Worm (Caenorhabditis elegans) whole organism, L1 larva: ENCODE measurements around the gene R02F11.10.

ENCODE experiments used
- C04F5.9 ChIP-seq: sonication (generic microtip); optimal IDR thresholded peaks from 2 replicates; lab custom pipeline; 2016; ENCODE audit warnings: missing genetic modification characterization, missing compliant biosample characterization
- F16B12.6 ChIP-seq: fragments of 150-350 bp; optimal IDR thresholded peaks from 2 replicates; lab custom pipeline; 2014; ENCODE audit warnings: missing biosample characterization, missing genetic modification characterization
- aha-1 ChIP-seq: fragments of 150-350 bp; optimal IDR thresholded peaks from 2 replicates; lab custom pipeline; 2014; ENCODE audit warnings: missing biosample characterization, missing genetic modification characterization
- ama-1 ChIP-seq: fragments of 150-350 bp; optimal IDR thresholded peaks from 2 replicates; lab custom pipeline; 2014
- blmp-1 ChIP-seq: fragments of 150-350 bp; optimal IDR thresholded peaks from 2 replicates; lab custom pipeline; 2014; ENCODE audit warnings: missing biosample characterization, missing genetic modification characterization
- ceh-82 ChIP-seq, 3 experiments: fragments of 150-350 bp in 1 of 3; sonication (generic microtip) in 2 of 3; optimal IDR thresholded peaks; 2 replicates each; lab custom pipeline; 2014 to 2017; ENCODE audit warnings: missing biosample characterization in 3 of 3, missing genetic modification characterization in 3 of 3
- dpl-1 ChIP-seq, 3 experiments: fragments of 150-350 bp in 2 of 3; sonication (generic microtip) in 1 of 3; optimal IDR thresholded peaks; 2 replicates each; lab custom pipeline; 2014 to 2017; ENCODE audit warnings: missing biosample characterization in 3 of 3, missing genetic modification characterization in 3 of 3, missing genetic modification reagents in 3 of 3
- dsc-1 ChIP-seq: sonication (generic microtip); optimal IDR thresholded peaks from 2 replicates; lab custom pipeline; 2016; ENCODE audit warnings: mild to moderate bottlenecking, missing genetic modification characterization, missing compliant biosample characterization
- efl-1 ChIP-seq, 4 experiments: fragments of 150-350 bp; optimal IDR thresholded peaks in 3 of 4; peaks in 1 of 4; 1 replicate in 1 of 4; 2 replicates in 3 of 4; lab custom pipeline; 2014; ENCODE audit warnings: missing biosample characterization in 2 of 4, missing genetic modification characterization in 2 of 4, missing genetic modification reagents in 2 of 4
- elt-2 ChIP-seq: sonication (generic microtip); optimal IDR thresholded peaks from 2 replicates; lab custom pipeline; 2016; ENCODE audit warnings: missing genetic modification characterization, mild to moderate bottlenecking, inconsistent platforms, missing compliant biosample characterization, missing genetic modification reagents
- elt-3 ChIP-seq, 6 experiments: fragments of 150-350 bp in 1 of 6; sonication (generic microtip); optimal IDR thresholded peaks; 2 replicates each; lab custom pipeline; 2017 to 2018; ENCODE audit warnings: missing biosample characterization in 6 of 6, missing genetic modification characterization in 6 of 6, inconsistent platforms in 1 of 6
- ets-5 ChIP-seq: fragments of 200-800 bp; sonication (Bioruptor generic); IDR thresholded peaks from 2 replicates; pipeline ENCODE4 v1.3.6; 2022; ENCODE audit warnings: missing genetic modification characterization, missing compliant biosample characterization
- fkh-10 ChIP-seq: sonication (generic microtip); optimal IDR thresholded peaks from 2 replicates; lab custom pipeline; 2017; ENCODE audit warnings: missing biosample characterization, missing genetic modification reagents, missing genetic modification characterization
- fkh-8 ChIP-seq: sonication (generic microtip); optimal IDR thresholded peaks from 2 replicates; lab custom pipeline; 2016; ENCODE audit warnings: mild to moderate bottlenecking, missing genetic modification characterization, missing compliant biosample characterization
- irx-1 ChIP-seq: sonication (generic microtip); optimal IDR thresholded peaks from 2 replicates; lab custom pipeline; 2016; ENCODE audit warnings: missing genetic modification characterization, missing compliant biosample characterization
- isw-1 ChIP-seq: fragments of 200-800 bp; sonication (Bioruptor generic); IDR thresholded peaks from 2 replicates; pipeline ENCODE4 v1.3.6; 2022; ENCODE audit warnings: missing genetic modification characterization, missing compliant biosample characterization
- lin-14 ChIP-seq: fragments of 200-800 bp; sonication (Bioruptor generic); optimal IDR thresholded peaks from 2 replicates; lab custom pipeline; 2018; ENCODE audit warnings: mild to moderate bottlenecking, missing genetic modification characterization, moderate library complexity, missing compliant biosample characterization
- lin-35 ChIP-seq, 2 experiments: fragments of 150-350 bp; optimal IDR thresholded peaks; 2 replicates each; lab custom pipeline; 2014; ENCODE audit warnings: missing biosample characterization in 2 of 2, missing genetic modification characterization in 2 of 2, missing genetic modification reagents in 2 of 2
- lsy-2 ChIP-seq, 2 experiments: fragments of 150-350 bp; optimal IDR thresholded peaks; 2 replicates each; lab custom pipeline; 2014; ENCODE audit warnings: missing biosample characterization in 2 of 2, missing genetic modification characterization in 2 of 2
- nhr-20 ChIP-seq: sonication (generic microtip); optimal IDR thresholded peaks from 2 replicates; lab custom pipeline; 2016; ENCODE audit warnings: mild to moderate bottlenecking, missing genetic modification characterization, missing compliant biosample characterization
- nhr-28 ChIP-seq: fragments of 150-350 bp; optimal IDR thresholded peaks from 2 replicates; lab custom pipeline; 2014; ENCODE audit warnings: missing biosample characterization, missing genetic modification characterization
- nhr-71 ChIP-seq: sonication (generic microtip); optimal IDR thresholded peaks from 2 replicates; lab custom pipeline; 2016; ENCODE audit warnings: mild to moderate bottlenecking, missing genetic modification characterization, moderate library complexity, missing compliant biosample characterization
- nhr-85 ChIP-seq: sonication (generic microtip); peaks from one replicate; lab custom pipeline; 2016; ENCODE audit warnings: missing genetic modification characterization, inconsistent platforms, missing compliant biosample characterization
- rnt-1 ChIP-seq: sonication (generic microtip); optimal IDR thresholded peaks from 2 replicates; lab custom pipeline; 2016; ENCODE audit warnings: mild to moderate bottlenecking, missing genetic modification characterization, moderate library complexity, missing compliant biosample characterization
- skn-1 ChIP-seq: fragments of 150-350 bp; optimal IDR thresholded peaks from 2 replicates; lab custom pipeline; 2014; ENCODE audit warnings: missing biosample characterization, missing genetic modification characterization
- snu-23 ChIP-seq: sonication (generic microtip); optimal IDR thresholded peaks from 2 replicates; lab custom pipeline; 2016; ENCODE audit warnings: missing genetic modification characterization, missing compliant biosample characterization
- sup-37 ChIP-seq: fragments of 200-800 bp; sonication (Bioruptor generic); optimal IDR thresholded peaks from 2 replicates; lab custom pipeline; 2018; ENCODE audit warnings: mild to moderate bottlenecking, missing genetic modification characterization, missing compliant biosample characterization
- tbx-2 ChIP-seq: sonication (generic microtip); optimal IDR thresholded peaks from 2 replicates; lab custom pipeline; 2016; ENCODE audit warnings: missing genetic modification characterization, missing compliant biosample characterization
- unc-62 ChIP-seq: fragments of 150-350 bp; optimal IDR thresholded peaks from 2 replicates; lab custom pipeline; 2014; ENCODE audit warnings: missing biosample characterization, missing genetic modification reagents, missing genetic modification characterization
- unc-86 ChIP-seq: sonication (generic microtip); optimal IDR thresholded peaks from 2 replicates; lab custom pipeline; 2016; ENCODE audit warnings: missing genetic modification characterization, missing compliant biosample characterization
- zag-1 ChIP-seq: fragments of 150-350 bp; optimal IDR thresholded peaks from 2 replicates; lab custom pipeline; 2014; ENCODE audit warnings: missing biosample characterization, missing genetic modification characterization
- zip-4 ChIP-seq: fragments of 200-800 bp; sonication (Bioruptor generic); optimal IDR thresholded peaks from 2 replicates; lab custom pipeline; 2018; ENCODE audit warnings: mild to moderate bottlenecking, missing genetic modification characterization, moderate library complexity, missing compliant biosample characterization

The R02F11.10 gene

ce11 chrV:4794308-4794707, 5.4 kb downstream of the R02F11.10 start, which contains the start of gene R02F11.2 (continued):
- TF ChIP-seq nhr-71 (tag; lab: Kevin White, UChicago) (peak; percentile 85), dpl-1 (GFP tag; optimal IDR thresholded peaks at IDR 0.05; lab: Kevin White, UChicago) (no peak)
- TF ChIP-seq, all 84 proteins: peak for 10

DNA sequence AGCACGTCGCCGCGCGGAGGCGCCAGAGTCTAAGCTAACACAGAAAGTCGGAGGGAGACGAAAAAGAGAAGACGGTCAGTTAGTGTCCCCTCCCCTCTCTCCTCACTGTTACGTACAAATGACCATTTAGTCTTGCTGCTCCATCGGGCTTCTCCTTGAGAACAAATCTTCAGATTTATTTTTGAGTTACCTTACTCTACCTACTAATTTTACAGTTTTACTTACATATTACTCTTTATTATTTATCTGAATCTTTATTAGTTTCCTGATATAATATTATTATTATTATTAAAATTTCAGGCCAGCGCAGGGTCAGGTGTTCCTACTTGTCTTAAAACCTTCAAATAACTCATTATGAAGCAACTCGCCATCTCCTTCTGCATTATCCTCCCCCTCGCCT, 11.9 kb downstream of the R02F11.10 start, which contains the start of gene R02F11.1:
R02F11.1 (plus strand) TSS at position 301 of the 400 bp plus-strand sequence.
- no peak for TF ChIP-seq irx-1 (tag; lab: Kevin White, UChicago)
- TF ChIP-seq unc-86: no peak
- no peak for TF ChIP-seq ceh-82 (tag; optimal IDR thresholded peaks at IDR 0.05; lab: Kevin White, UChicago)
- TF ChIP-seq elt-2 (tag; lab: Kevin White, UChicago): no peak
- no peak for TF ChIP-seq isw-1 (GFP tag; lab: Robert Waterston, UW)
- no peak for TF ChIP-seq lsy-2 (tag; optimal IDR thresholded peaks at IDR 0.05; lab: Kevin White, UChicago)
- no peak for TF ChIP-seq fkh-10 (GFP tag; lab: Kevin White, UChicago)
- no peak for TF ChIP-seq dsc-1 (tag; lab: Kevin White, UChicago)
- no peak for TF ChIP-seq skn-1 (tag; lab: Kevin White, UChicago)
- no peak for TF ChIP-seq C04F5.9
- no peak for TF ChIP-seq tbx-2
- TF ChIP-seq efl-1 (optimal IDR thresholded peaks at IDR 0.05; lab: Kevin White, UChicago): no peak
- TF ChIP-seq efl-1 (GFP tag; optimal IDR thresholded peaks at IDR 0.05 in 1 of 2; lab: Kevin White, UChicago): no peak
- TF ChIP-seq zip-4 (GFP tag; lab: Kevin White, UChicago): no peak
- TF ChIP-seq ets-5: no peak
- no peak for TF ChIP-seq ama-1 (lab: Kevin White, UChicago)

DNA sequence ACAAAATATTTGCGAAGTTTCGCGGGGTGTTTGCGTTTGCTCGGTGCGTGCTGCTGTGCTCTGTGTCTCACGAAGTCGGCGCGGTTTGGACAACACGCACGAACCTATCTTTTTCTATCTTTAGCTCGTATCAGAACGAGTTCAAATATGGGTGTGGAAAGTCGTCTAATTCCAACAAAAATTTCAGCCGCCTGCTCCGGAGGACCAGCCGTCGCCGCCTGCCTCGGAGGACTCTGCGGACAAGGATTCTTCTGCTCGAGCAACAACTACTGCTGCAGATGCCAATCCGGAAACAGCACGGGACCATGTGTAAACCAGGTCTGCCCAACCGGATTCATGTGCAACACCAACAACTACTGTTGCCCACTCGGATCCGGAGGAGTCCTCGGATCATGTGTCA, 13.0 kb downstream of the R02F11.10 start:
- TF ChIP-seq nhr-28 (no peak), lsy-2 (tag; optimal IDR thresholded peaks at IDR 0.05; lab: Kevin White, UChicago) (no peak), efl-1 (optimal IDR thresholded peaks at IDR 0.05; lab: Kevin White, UChicago) (no peak), efl-1 (GFP tag; optimal IDR thresholded peaks at IDR 0.05 in 1 of 2; lab: Kevin White, UChicago) (peak in 1 of 2 experiments; percentile 87)
- TF ChIP-seq, all 84 proteins: peak for 1

ce11 chrV:4805847-4806246, 16.9 kb downstream of the R02F11.10 start, which contains the start of gene R02F11.3:
Gene R02F11.3 (minus strand): TSS chrV:4805947.
- TF ChIP-seq ceh-82 (tag; optimal IDR thresholded peaks at IDR 0.05; lab: Kevin White, UChicago) (no peak), F16B12.6 (tag; lab: Kevin White, UChicago) (no peak), rnt-1 (no peak), nhr-28 (no peak), ama-1 (lab: Kevin White, UChicago) (no peak), efl-1 (optimal IDR thresholded peaks at IDR 0.05; lab: Kevin White, UChicago) (no peak), efl-1 (GFP tag; optimal IDR thresholded peaks at IDR 0.05 in 1 of 2; lab: Kevin White, UChicago) (peak in 1 of 2 experiments; percentile 23), sup-37 (GFP tag; lab: Kevin White, UChicago) (no peak)

DNA sequence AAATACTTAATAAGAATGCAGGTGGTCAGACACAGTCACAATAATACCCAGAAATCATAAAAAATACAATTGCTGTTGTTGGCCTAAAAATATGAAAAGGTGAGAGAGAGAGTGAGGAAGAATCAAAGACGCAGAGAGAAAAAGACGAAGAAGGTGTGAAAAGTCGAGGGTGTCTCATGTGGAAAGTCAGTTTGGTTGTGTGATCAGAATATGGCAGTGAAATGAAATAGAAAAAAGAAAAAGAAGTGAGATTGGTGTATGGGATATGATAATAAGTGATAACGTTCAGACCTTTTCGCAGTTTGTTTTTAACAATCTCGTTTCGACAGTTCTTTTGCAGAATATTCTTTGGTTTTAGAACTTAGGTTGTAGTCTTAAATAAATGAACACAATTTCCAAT, 17.9 kb downstream of the R02F11.10 start:
- peak; percentile 42 for TF ChIP-seq snu-23 (GFP tag; lab: Kevin White, UChicago)
- TF ChIP-seq efl-1 (optimal IDR thresholded peaks at IDR 0.05; lab: Kevin White, UChicago): no peak
- TF ChIP-seq efl-1 (GFP tag; optimal IDR thresholded peaks at IDR 0.05 in 1 of 2; lab: Kevin White, UChicago): peak in 1 of 2 experiments; percentile 73
- peak; percentile 71 for TF ChIP-seq blmp-1 (tag; lab: Kevin White, UChicago)
- TF ChIP-seq nhr-71 (tag; lab: Kevin White, UChicago): peak; percentile 41
- TF ChIP-seq nhr-85 (tag; lab: Kevin White, UChicago): peak; percentile 77
- no peak for TF ChIP-seq aha-1
- TF ChIP-seq elt-3 (tag; optimal IDR thresholded peaks at IDR 0.05; lab: Kevin White, UChicago): peak in 1 of 6 experiments; percentile 30
- TF ChIP-seq lin-35 (GFP tag; optimal IDR thresholded peaks at IDR 0.05; lab: Kevin White, UChicago): peak in 1 of 2 experiments; percentile 6
- no peak for TF ChIP-seq zag-1
- TF ChIP-seq lsy-2 (tag; optimal IDR thresholded peaks at IDR 0.05; lab: Kevin White, UChicago): no peak
- peak; percentile 23 for TF ChIP-seq nhr-20
- TF ChIP-seq fkh-8 (tag; lab: Kevin White, UChicago): peak; percentile 29
- peak; percentile 46 for TF ChIP-seq lin-14 (GFP tag; lab: Kevin White, UChicago)
- TF ChIP-seq ama-1 (lab: Kevin White, UChicago): no peak
- TF ChIP-seq unc-62 (GFP tag; lab: Kevin White, UChicago): no peak
- TF ChIP-seq, all 84 proteins: peak for 10
